Fruit fly (Drosophila melanogaster) whole organism, prepupa: ENCODE results near the gene PMP34.

Experiments
- Blimp-1 ChIP-seq: fragments of 200-800 bp; sonication (Bioruptor generic); optimal IDR thresholded peaks from 3 replicates; lab custom pipeline; 2017; ENCODE audit warnings: missing biosample characterization, missing genetic modification characterization, mild to moderate bottlenecking, moderate library complexity, missing genetic modification reagents
- CG10631 ChIP-seq: fragments of 200-800 bp; sonication (Bioruptor generic); optimal IDR thresholded peaks from 2 replicates; lab custom pipeline; 2016; ENCODE audit warnings: missing biosample characterization, missing genetic modification characterization
- CG10669 ChIP-seq: fragments of 200-800 bp; sonication (Bioruptor generic); optimal IDR thresholded peaks from 3 replicates; lab custom pipeline; 2018; ENCODE audit warnings: missing biosample characterization, mild to moderate bottlenecking, missing genetic modification characterization, moderate library complexity
- CG11294 ChIP-seq: fragments of 200-800 bp; sonication (Bioruptor generic); IDR thresholded peaks from 2 replicates; pipeline ENCODE4 v1.3.6; 2022; ENCODE audit warnings: missing biosample characterization, missing genetic modification characterization
- CG11762 ChIP-seq: fragments of 200-800 bp; sonication (Bioruptor generic); optimal IDR thresholded peaks from 3 replicates; lab custom pipeline; 2016; ENCODE audit warnings: missing biosample characterization, missing genetic modification characterization; ENCODE audit not compliant: insufficient read depth
- CG15336 ChIP-seq: fragments of 200-800 bp; sonication (Bioruptor generic); IDR thresholded peaks from 2 replicates; pipeline ENCODE4 v1.3.6; 2022; ENCODE audit warnings: missing biosample characterization, missing genetic modification characterization
- CG1621 ChIP-seq: fragments of 200-800 bp; sonication (Bioruptor generic); optimal IDR thresholded peaks from 3 replicates; lab custom pipeline; 2018; ENCODE audit warnings: missing biosample characterization, mild to moderate bottlenecking, missing genetic modification characterization
- CG16779 ChIP-seq: fragments of 200-800 bp; sonication (Bioruptor generic); optimal IDR thresholded peaks from 3 replicates; lab custom pipeline; 2017; ENCODE audit warnings: missing biosample characterization, mild to moderate bottlenecking, missing genetic modification characterization
- CG3032 ChIP-seq: fragments of 200-800 bp; optimal IDR thresholded peaks from 2 replicates; lab custom pipeline; 2019; ENCODE audit warnings: missing biosample characterization, mild to moderate bottlenecking, missing genetic modification characterization, moderate library complexity
- CG31627 ChIP-seq: fragments of 200-800 bp; sonication (Bioruptor generic); optimal IDR thresholded peaks from 3 replicates; lab custom pipeline; 2016; ENCODE audit warnings: missing biosample characterization, missing genetic modification characterization
- CG32006 ChIP-seq: fragments of 200-800 bp; sonication (Bioruptor generic); optimal IDR thresholded peaks from 3 replicates; lab custom pipeline; 2017; ENCODE audit warnings: missing biosample characterization, mild to moderate bottlenecking, missing genetic modification characterization
- CG3919 ChIP-seq: fragments of 200-800 bp; sonication (Bioruptor generic); optimal IDR thresholded peaks from 3 replicates; lab custom pipeline; 2016; ENCODE audit warnings: missing biosample characterization, missing genetic modification characterization
- CG4318 ChIP-seq: fragments of 200-800 bp; sonication (Bioruptor generic); optimal IDR thresholded peaks from 3 replicates; lab custom pipeline; 2017; ENCODE audit warnings: missing biosample characterization, mild to moderate bottlenecking, missing genetic modification characterization
- CG6163 ChIP-seq: fragments of 200-800 bp; sonication (Bioruptor generic); IDR thresholded peaks from 3 replicates; pipeline ENCODE4 v1.3.6; 2022; ENCODE audit warnings: missing biosample characterization, missing genetic modification characterization
- CG6276 ChIP-seq: fragments of 200-800 bp; sonication (Bioruptor generic); optimal IDR thresholded peaks from 2 replicates; lab custom pipeline; 2017; ENCODE audit warnings: missing biosample characterization, mild to moderate bottlenecking, missing genetic modification characterization
- CG6808 ChIP-seq: fragments of 200-800 bp; sonication (Bioruptor generic); optimal IDR thresholded peaks from 3 replicates; lab custom pipeline; 2017; ENCODE audit warnings: missing biosample characterization, missing genetic modification characterization, mild to moderate bottlenecking, moderate library complexity, missing genetic modification reagents
- CG6854 ChIP-seq: fragments of 200-800 bp; sonication (Bioruptor generic); optimal IDR thresholded peaks from 2 replicates; lab custom pipeline; 2017; ENCODE audit warnings: missing biosample characterization, mild to moderate bottlenecking, missing genetic modification characterization
- CG7368 ChIP-seq: fragments of 200-800 bp; sonication (Bioruptor generic); optimal IDR thresholded peaks from 3 replicates; lab custom pipeline; 2016; ENCODE audit warnings: missing biosample characterization, missing genetic modification characterization
- CG8119 ChIP-seq: fragments of 200-800 bp; sonication (Bioruptor generic); IDR thresholded peaks from 3 replicates; pipeline ENCODE4 v1.3.6; 2022; ENCODE audit warnings: missing biosample characterization, missing genetic modification characterization
- CG8632 ChIP-seq: fragments of 200-800 bp; sonication (Bioruptor generic); optimal IDR thresholded peaks from 3 replicates; lab custom pipeline; 2016; ENCODE audit warnings: missing biosample characterization, missing genetic modification characterization
- CG9139 ChIP-seq: fragments of 200-800 bp; sonication (Bioruptor generic); optimal IDR thresholded peaks from 3 replicates; lab custom pipeline; 2017; ENCODE audit warnings: missing biosample characterization, mild to moderate bottlenecking, missing genetic modification characterization
- Eip75B ChIP-seq: fragments of 200-800 bp; sonication (Bioruptor generic); optimal IDR thresholded peaks from 3 replicates; lab custom pipeline; 2016; ENCODE audit warnings: missing biosample characterization, missing genetic modification characterization
- Eip78C ChIP-seq: fragments of 200-800 bp; sonication (Bioruptor generic); peaks from one replicate; lab custom pipeline; 2016; ENCODE audit warnings: missing biosample characterization, missing genetic modification characterization
- Ets96B ChIP-seq: fragments of 200-800 bp; optimal IDR thresholded peaks from 2 replicates; lab custom pipeline; 2019; ENCODE audit warnings: missing biosample characterization, mild to moderate bottlenecking, missing genetic modification characterization, moderate library complexity
- Gug ChIP-seq: fragments of 200-800 bp; sonication (Bioruptor generic); IDR thresholded peaks from 2 replicates; pipeline ENCODE4 v1.3.6; 2022; ENCODE audit warnings: missing biosample characterization, missing genetic modification characterization
- Hr39 ChIP-seq: fragments of 200-800 bp; sonication (Bioruptor generic); optimal IDR thresholded peaks from 2 replicates; lab custom pipeline; 2016; ENCODE audit warnings: missing biosample characterization, missing genetic modification characterization
- Hr4 ChIP-seq: fragments of 200-800 bp; sonication (Bioruptor generic); optimal IDR thresholded peaks from 3 replicates; lab custom pipeline; 2016; ENCODE audit warnings: missing biosample characterization, missing genetic modification characterization
- Lpt ChIP-seq: fragments of 200-800 bp; sonication (Bioruptor generic); optimal IDR thresholded peaks from 3 replicates; lab custom pipeline; 2016; ENCODE audit warnings: missing biosample characterization, missing genetic modification characterization
- OdsH ChIP-seq: fragments of 200-800 bp; sonication (Bioruptor generic); optimal IDR thresholded peaks from 3 replicates; lab custom pipeline; 2016; ENCODE audit warnings: missing biosample characterization, missing genetic modification characterization
- Sox102F ChIP-seq: fragments of 200-800 bp; sonication (Bioruptor generic); optimal IDR thresholded peaks from 2 replicates; lab custom pipeline; 2016; ENCODE audit warnings: missing biosample characterization, mild to moderate bottlenecking, missing genetic modification characterization
- Sox14 ChIP-seq: fragments of 200-800 bp; sonication (Bioruptor generic); optimal IDR thresholded peaks from 3 replicates; lab custom pipeline; 2016; ENCODE audit warnings: missing biosample characterization, missing genetic modification characterization
- Sox15 ChIP-seq: fragments of 200-800 bp; sonication (Bioruptor generic); optimal IDR thresholded peaks from 3 replicates; lab custom pipeline; 2016; ENCODE audit warnings: missing biosample characterization, missing genetic modification characterization
- dsx ChIP-seq: fragments of 200-800 bp; optimal IDR thresholded peaks from 3 replicates; lab custom pipeline; 2019; ENCODE audit warnings: missing biosample characterization, mild to moderate bottlenecking, missing genetic modification characterization, moderate library complexity; ENCODE audit not compliant: poor library complexity, severe bottlenecking
- eg ChIP-seq: fragments of 200-800 bp; sonication (Bioruptor generic); IDR thresholded peaks from 3 replicates; pipeline ENCODE4 v1.3.6; 2022; ENCODE audit warnings: missing biosample characterization, missing genetic modification characterization
- esn ChIP-seq: fragments of 200-800 bp; sonication (Bioruptor generic); optimal IDR thresholded peaks from 2 replicates; lab custom pipeline; 2016; ENCODE audit warnings: missing biosample characterization, mild to moderate bottlenecking, missing genetic modification characterization, moderate library complexity
- fd59A ChIP-seq: fragments of 200-800 bp; sonication (Bioruptor generic); optimal IDR thresholded peaks from 2 replicates; lab custom pipeline; 2017; ENCODE audit warnings: missing biosample characterization, mild to moderate bottlenecking, missing genetic modification characterization, missing genetic modification reagents
- fd85E ChIP-seq: fragments of 200-800 bp; sonication (Bioruptor generic); optimal IDR thresholded peaks from 3 replicates; lab custom pipeline; 2016; ENCODE audit warnings: missing biosample characterization, missing genetic modification characterization
- net ChIP-seq: fragments of 200-800 bp; sonication (Bioruptor generic); optimal IDR thresholded peaks from 3 replicates; lab custom pipeline; 2016; ENCODE audit warnings: missing biosample characterization, missing genetic modification characterization
- pdm3 ChIP-seq: fragments of 200-800 bp; sonication (Bioruptor generic); optimal IDR thresholded peaks from 3 replicates; lab custom pipeline; 2016; ENCODE audit warnings: missing biosample characterization, missing genetic modification characterization
- spab ChIP-seq: fragments of 200-800 bp; sonication (Bioruptor generic); optimal IDR thresholded peaks from 2 replicates; lab custom pipeline; 2017; ENCODE audit warnings: missing biosample characterization, mild to moderate bottlenecking, missing genetic modification characterization, missing genetic modification reagents
- ss ChIP-seq, 2 experiments: fragments of 200-800 bp; sonication (Bioruptor generic); optimal IDR thresholded peaks; 2 replicates in 1 of 2; 3 replicates in 1 of 2; lab custom pipeline; 2017 to 2018; ENCODE audit warnings: mild to moderate bottlenecking in 2 of 2, missing biosample characterization in 2 of 2, missing genetic modification characterization in 2 of 2, moderate library complexity in 1 of 2
- vri ChIP-seq: fragments of 200-800 bp; sonication (Bioruptor generic); optimal IDR thresholded peaks from 3 replicates; lab custom pipeline; 2016; ENCODE audit warnings: missing biosample characterization, mild to moderate bottlenecking, missing genetic modification characterization

Gene PMP34

dm6 chr3L:4328048-4328447, 9.5 kb downstream of the PMP34 start:
- TF ChIP-seq CG11294 (GFP tag; lab: Robert Waterston, UW) (no peak), CG10631 (GFP tag; lab: Kevin White, UChicago) (no peak), Eip75B (GFP tag; lab: Kevin White, UChicago) (no peak), Sox15 (GFP tag; lab: Kevin White, UChicago) (no peak)

- TF ChIP-seq CG8119 (GFP tag; lab: Robert Waterston, UW): peak; percentile 55; the same call in 2 of the 3 replicates
- TF ChIP-seq CG8632: no peak
- peak; percentile 73 for TF ChIP-seq eg
- no peak for TF ChIP-seq Sox102F
- peak; percentile 31 for TF ChIP-seq CG4318
- TF ChIP-seq Hr39 (GFP tag; lab: Kevin White, UChicago): no peak
- TF ChIP-seq CG6854 (GFP tag; lab: Kevin White, UChicago): no peak
- peak; percentile 74 for TF ChIP-seq CG15336 (GFP tag; lab: Robert Waterston, UW)
- TF ChIP-seq Sox14 (GFP tag; lab: Kevin White, UChicago): no peak
- peak; percentile 24 for TF ChIP-seq CG7368 (GFP tag; lab: Kevin White, UChicago)
- TF ChIP-seq CG16779 (tag; lab: Kevin White, UChicago): peak; percentile 5
- TF ChIP-seq fd59A (GFP tag; lab: Kevin White, UChicago): no peak
- no peak for TF ChIP-seq OdsH
- 0 out of 2 replicates have a peak, but pooled peaks have one; percentile 26 for TF ChIP-seq CG11294 (GFP tag; lab: Robert Waterston, UW)
- TF ChIP-seq ss (GFP tag; optimal IDR thresholded peaks at IDR 0.05; lab: Kevin White, UChicago): peak in 1 of 2 experiments; percentile 10
- peak; percentile 28 for TF ChIP-seq CG11762 (GFP tag; lab: Kevin White, UChicago)
- TF ChIP-seq CG3919 (GFP tag; lab: Kevin White, UChicago): peak; percentile 31
- TF ChIP-seq CG9139 (GFP tag; lab: Kevin White, UChicago): peak; percentile 46
- no peak for TF ChIP-seq CG1621 (tag; lab: Kevin White, UChicago)
- peak; percentile 46 for TF ChIP-seq Ets96B (tag; lab: Kevin White, UChicago)
- TF ChIP-seq pdm3 (GFP tag; lab: Kevin White, UChicago): peak; percentile 14
- TF ChIP-seq Gug (GFP tag; lab: Robert Waterston, UW): peak; percentile 34; the same call in 1 of the 2 replicates
- peak; percentile 51 for TF ChIP-seq CG10669 (GFP tag; lab: Kevin White, UChicago)
- TF ChIP-seq CG31627 (GFP tag; lab: Kevin White, UChicago): no peak
- TF ChIP-seq Blimp-1 (GFP tag; lab: Kevin White, UChicago): no peak
- peak; percentile 88 for TF ChIP-seq CG6276
- TF ChIP-seq Lpt: peak; percentile 11
- TF ChIP-seq vri (GFP tag; lab: Kevin White, UChicago): no peak
- no peak for TF ChIP-seq esn (GFP tag; lab: Kevin White, UChicago)
- no peak for TF ChIP-seq dsx (GFP tag; lab: Kevin White, UChicago)
- TF ChIP-seq Eip78C (GFP tag; lab: Kevin White, UChicago): peak; percentile 67
- TF ChIP-seq CG6163: peak; percentile 47; the same call in 2 of the 3 replicates
- no peak for TF ChIP-seq net (GFP tag; lab: Kevin White, UChicago)
- TF ChIP-seq CG6808 (GFP tag; lab: Kevin White, UChicago): peak; percentile 74
- no peak for TF ChIP-seq Eip75B (GFP tag; lab: Kevin White, UChicago)
- peak; percentile 10 for TF ChIP-seq Hr4 (GFP tag; lab: Kevin White, UChicago)
- no peak for TF ChIP-seq Sox15 (GFP tag; lab: Kevin White, UChicago)
- TF ChIP-seq CG10631 (GFP tag; lab: Kevin White, UChicago): no peak
- no peak for TF ChIP-seq fd85E (GFP tag; lab: Kevin White, UChicago)
- TF ChIP-seq CG32006: peak; percentile 64
- TF ChIP-seq spab (GFP tag; lab: Kevin White, UChicago): peak; percentile 57
- peak; percentile 39 for TF ChIP-seq CG3032 (tag; lab: Kevin White, UChicago)
These were observed 18.0 kb downstream of the PMP34 start for dm6 chr3L:4336588-4336987.
